Worm (Caenorhabditis elegans) whole organism, midembryonic: Measurements from ENCODE around the gene F21D5.6.
A peak's percentile ranks its signal among the peaks of the same experiment; 100 is the strongest.

Source experiments
- T22C8.4 ChIP-seq: fragments of 200-800 bp; sonication (Bioruptor generic); IDR thresholded peaks from 2 replicates; pipeline ENCODE4 v1.3.6; 2022; ENCODE audit warnings: missing genetic modification characterization, missing compliant biosample characterization
- cog-1 ChIP-seq: sonication (generic microtip); optimal IDR thresholded peaks from 2 replicates; lab custom pipeline; 2016; ENCODE audit warnings: missing genetic modification characterization, missing compliant biosample characterization
- flt-1 ChIP-seq: fragments of 200-800 bp; sonication (Bioruptor generic); IDR thresholded peaks from 2 replicates; pipeline ENCODE4 v1.3.6; 2022; ENCODE audit warnings: missing genetic modification characterization, missing compliant biosample characterization
- klf-2 ChIP-seq: fragments of 200-800 bp; sonication (Bioruptor generic); conservative IDR thresholded peaks from 2 replicates; pipeline ENCODE4 v1.3.6; 2022; ENCODE audit warnings: missing genetic modification reagents, missing genetic modification characterization, missing compliant biosample characterization
- med-1 ChIP-seq: sonication (generic microtip); optimal IDR thresholded peaks from 2 replicates; lab custom pipeline; 2017; ENCODE audit warnings: missing genetic modification characterization, mild to moderate bottlenecking, missing compliant biosample characterization, antibody characterized with exemption, missing genetic modification reagents; ENCODE audit not compliant: insufficient read depth
- ref-1 ChIP-seq: fragments of 200-800 bp; sonication (Bioruptor generic); conservative IDR thresholded peaks from 2 replicates; pipeline ENCODE4 v1.3.6; 2022; ENCODE audit warnings: missing genetic modification reagents, missing genetic modification characterization, missing compliant biosample characterization
- tab-1 ChIP-seq: fragments of 200-800 bp; sonication (Bioruptor generic); IDR thresholded peaks from 2 replicates; pipeline ENCODE4 v1.3.6; 2022; ENCODE audit warnings: missing genetic modification characterization, missing compliant biosample characterization
- ztf-23 ChIP-seq: fragments of 200-800 bp; sonication (Bioruptor generic); IDR thresholded peaks from 2 replicates; pipeline ENCODE4 v1.3.6; 2022; ENCODE audit warnings: missing genetic modification reagents, missing genetic modification characterization, missing compliant biosample characterization
- ztf-29 ChIP-seq: fragments of 200-800 bp; sonication (Bioruptor generic); IDR thresholded peaks from 2 replicates; pipeline ENCODE4 v1.3.6; 2022; ENCODE audit warnings: missing genetic modification reagents, missing genetic modification characterization, missing compliant biosample characterization

F21D5.6 gene

ce11 chrIV:8743654-8744332 lies 2.6 kb upstream of the F21D5.6 start, which contains the start of gene F21D5.7:
TSS of gene F21D5.7 (minus strand) at chrIV:8743704.
- no peak for TF ChIP-seq cog-1
- TF ChIP-seq T22C8.4 (GFP tag; lab: Robert Waterston, UW), result 0 out of 2 replicates have a peak, but pooled peaks have one; percentile 34

ce11 chrIV:8739926-8740325 lies 1.3 kb downstream of the F21D5.6 start, which contains the start of gene mrps-33:
TSS of gene mrps-33 (minus strand) at chrIV:8740026.
- TF ChIP-seq cog-1, result no peak
- no peak for TF ChIP-seq ztf-23
- no peak for TF ChIP-seq T22C8.4 (GFP tag; lab: Robert Waterston, UW)
- TF ChIP-seq tab-1 (GFP tag; lab: Robert Waterston, UW), result no peak
- no peak for TF ChIP-seq ztf-29 (GFP tag; lab: Robert Waterston, UW)
- no peak for TF ChIP-seq klf-2
- no peak for TF ChIP-seq flt-1 (GFP tag; lab: Robert Waterston, UW)
- no peak for TF ChIP-seq ref-1 (GFP tag; lab: Robert Waterston, UW)

ce11 chrIV:8739294-8739693 lies 1.9 kb downstream of the F21D5.6 start, which contains the start of gene F21D5.5:
TSS of gene F21D5.5 (minus strand) at chrIV:8739394.
- TF ChIP-seq ztf-23, result no peak
- TF ChIP-seq ref-1 (GFP tag; lab: Robert Waterston, UW), result no peak
- TF ChIP-seq tab-1 (GFP tag; lab: Robert Waterston, UW), result no peak
- TF ChIP-seq T22C8.4 (GFP tag; lab: Robert Waterston, UW), result no peak
- TF ChIP-seq klf-2, result no peak
- no peak for TF ChIP-seq cog-1
- no peak for TF ChIP-seq ztf-29 (GFP tag; lab: Robert Waterston, UW)
- TF ChIP-seq med-1 (GFP tag; lab: Kevin White, UChicago), result no peak
- no peak for TF ChIP-seq flt-1 (GFP tag; lab: Robert Waterston, UW)

- no peak for TF ChIP-seq T22C8.4 (GFP tag; lab: Robert Waterston, UW)
- no peak for TF ChIP-seq tab-1 (GFP tag; lab: Robert Waterston, UW)
- no peak for TF ChIP-seq ref-1 (GFP tag; lab: Robert Waterston, UW)
- TF ChIP-seq ztf-29 (GFP tag; lab: Robert Waterston, UW), result no peak
- no peak for TF ChIP-seq cog-1
- TF ChIP-seq ztf-23, result no peak
- no peak for TF ChIP-seq flt-1 (GFP tag; lab: Robert Waterston, UW)
- no peak for TF ChIP-seq med-1 (GFP tag; lab: Kevin White, UChicago)
These were observed 3.4 kb downstream of the F21D5.6 start, which contains the start of gene F21D5.4 for ce11 chrIV:8737787-8738186. TSS of gene F21D5.4 (plus strand) at chrIV:8738087.

ce11 chrIV:8737354-8737753 lies 3.8 kb downstream of the F21D5.6 start:
- no peak for TF ChIP-seq med-1 (GFP tag; lab: Kevin White, UChicago)
- TF ChIP-seq T22C8.4 (GFP tag; lab: Robert Waterston, UW), result no peak
- TF ChIP-seq tab-1 (GFP tag; lab: Robert Waterston, UW), result no peak
- TF ChIP-seq ztf-29 (GFP tag; lab: Robert Waterston, UW), result no peak

- TF ChIP-seq ztf-29 (GFP tag; lab: Robert Waterston, UW), result no peak
- no peak for TF ChIP-seq T22C8.4 (GFP tag; lab: Robert Waterston, UW)
- no peak for TF ChIP-seq med-1 (GFP tag; lab: Kevin White, UChicago)
- no peak for TF ChIP-seq ztf-23
- TF ChIP-seq tab-1 (GFP tag; lab: Robert Waterston, UW), result no peak
- TF ChIP-seq cog-1, result no peak
- no peak for TF ChIP-seq klf-2
- no peak for TF ChIP-seq ref-1 (GFP tag; lab: Robert Waterston, UW)
- no peak for TF ChIP-seq flt-1 (GFP tag; lab: Robert Waterston, UW)
These were observed 10.7 kb downstream of the F21D5.6 start, which contains the start of gene F21D5.3 for ce11 chrIV:8730469-8730868. TSS of gene F21D5.3 (plus strand) at chrIV:8730815.

- TF ChIP-seq klf-2, result no peak
- no peak for TF ChIP-seq T22C8.4 (GFP tag; lab: Robert Waterston, UW)
- no peak for TF ChIP-seq ztf-29 (GFP tag; lab: Robert Waterston, UW)
- TF ChIP-seq flt-1 (GFP tag; lab: Robert Waterston, UW), result no peak
- no peak for TF ChIP-seq tab-1 (GFP tag; lab: Robert Waterston, UW)
- TF ChIP-seq ztf-23, result no peak
- no peak for TF ChIP-seq med-1 (GFP tag; lab: Kevin White, UChicago)
- TF ChIP-seq ref-1 (GFP tag; lab: Robert Waterston, UW), result no peak
- no peak for TF ChIP-seq cog-1
These were observed 11.6 kb downstream of the F21D5.6 start for ce11 chrIV:8729636-8730035.

ce11 chrIV:8728122-8728521 lies 13.1 kb downstream of the F21D5.6 start, which contains the start of gene otub-3:
TSS of gene otub-3 (plus strand) at chrIV:8728177.
- TF ChIP-seq tab-1 (GFP tag; lab: Robert Waterston, UW) (no peak), klf-2 (no peak)

- TF ChIP-seq klf-2 (no peak), med-1 (GFP tag; lab: Kevin White, UChicago) (no peak), ref-1 (GFP tag; lab: Robert Waterston, UW) (no peak), tab-1 (GFP tag; lab: Robert Waterston, UW) (no peak), ztf-29 (GFP tag; lab: Robert Waterston, UW) (no peak)
These were observed 15.8 kb downstream of the F21D5.6 start, which contains the start of gene pgm-3 for ce11 chrIV:8725345-8725744. TSS of gene pgm-3 (plus strand) at chrIV:8725722.

- TF ChIP-seq flt-1 (GFP tag; lab: Robert Waterston, UW) (no peak), ref-1 (GFP tag; lab: Robert Waterston, UW) (no peak), ztf-23 (no peak), cog-1 (no peak), T22C8.4 (GFP tag; lab: Robert Waterston, UW) (no peak), ztf-29 (GFP tag; lab: Robert Waterston, UW) (no peak), tab-1 (GFP tag; lab: Robert Waterston, UW) (no peak), med-1 (GFP tag; lab: Kevin White, UChicago) (no peak), klf-2 (no peak)
These were observed 16.3 kb downstream of the F21D5.6 start for ce11 chrIV:8724907-8725306.
